Worm (Caenorhabditis elegans): ENCODE measurements around the gene ceh-91.

DNA sequence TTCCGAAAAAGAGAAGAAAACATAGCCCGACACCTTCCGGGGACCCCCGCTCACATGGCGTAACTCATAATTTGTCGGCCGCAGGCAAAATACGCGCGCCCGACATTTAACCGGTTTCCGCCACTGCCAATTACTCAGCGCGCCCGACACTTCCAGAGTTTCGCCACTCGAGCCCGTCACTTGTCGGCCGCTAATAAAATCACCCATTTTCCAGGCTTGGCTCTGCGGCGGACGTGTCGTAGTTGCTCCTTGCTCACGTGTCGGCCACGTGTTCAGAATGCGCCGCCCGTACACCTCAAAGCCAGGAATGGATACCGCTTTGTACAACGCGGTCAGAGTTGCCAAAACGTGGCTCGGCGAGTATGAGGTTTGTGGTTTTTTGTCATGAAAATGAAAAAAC is 11.1 kb downstream of the ceh-91 start:
- TF ChIP-seq ztf-22 (GFP tag; optimal IDR thresholded peaks at IDR 0.05) (no peak), sdz-38 (tag; optimal IDR thresholded peaks at IDR 0.05) (no peak), nfyb-1 (GFP tag; IDR thresholded peaks at IDR 0.05) (no peak)
